Worm (Caenorhabditis elegans) whole organism, L1 larva: ENCODE data around the gene Y73F8A.35.
A peak's percentile ranks its signal among the peaks of the same experiment; 100 is the strongest.

Experiments
- F16B12.6 ChIP-seq: fragments of 150-350 bp; optimal IDR thresholded peaks from 2 replicates; lab custom pipeline; 2014; ENCODE audit warnings: missing biosample characterization, missing genetic modification characterization
- Y116A8C.19 ChIP-seq: sonication (generic microtip); optimal IDR thresholded peaks from 2 replicates; lab custom pipeline; 2016; ENCODE audit warnings: missing compliant biosample characterization, missing genetic modification characterization, borderline replicate concordance
- blmp-1 ChIP-seq: fragments of 150-350 bp; optimal IDR thresholded peaks from 2 replicates; lab custom pipeline; 2014; ENCODE audit warnings: missing biosample characterization, missing genetic modification characterization
- ceh-82 ChIP-seq, 3 experiments: fragments of 150-350 bp in 1 of 3; sonication (generic microtip) in 2 of 3; optimal IDR thresholded peaks; 2 replicates each; lab custom pipeline; 2014 to 2017; ENCODE audit warnings: missing biosample characterization in 3 of 3, missing genetic modification characterization in 3 of 3
- ceh-88 ChIP-seq: fragments of 200-800 bp; sonication (Bioruptor generic); IDR thresholded peaks from 2 replicates; pipeline ENCODE4 v1.3.6; 2022; ENCODE audit warnings: missing genetic modification characterization, missing compliant biosample characterization
- ces-1 ChIP-seq: fragments of 150-350 bp; optimal IDR thresholded peaks from 2 replicates; lab custom pipeline; 2014; ENCODE audit warnings: missing biosample characterization, missing genetic modification reagents, missing genetic modification characterization
- dpl-1 ChIP-seq, 3 experiments: fragments of 150-350 bp in 2 of 3; sonication (generic microtip) in 1 of 3; optimal IDR thresholded peaks; 2 replicates each; lab custom pipeline; 2014 to 2017; ENCODE audit warnings: missing biosample characterization in 3 of 3, missing genetic modification characterization in 3 of 3, missing genetic modification reagents in 3 of 3
- dsc-1 ChIP-seq: sonication (generic microtip); optimal IDR thresholded peaks from 2 replicates; lab custom pipeline; 2016; ENCODE audit warnings: mild to moderate bottlenecking, missing genetic modification characterization, missing compliant biosample characterization
- efl-1 ChIP-seq, 4 experiments: fragments of 150-350 bp; optimal IDR thresholded peaks in 3 of 4; peaks in 1 of 4; 1 replicate in 1 of 4; 2 replicates in 3 of 4; lab custom pipeline; 2014; ENCODE audit warnings: missing biosample characterization in 2 of 4, missing genetic modification characterization in 2 of 4, missing genetic modification reagents in 2 of 4
- egl-13 ChIP-seq: sonication (generic microtip); optimal IDR thresholded peaks from 2 replicates; lab custom pipeline; 2016; ENCODE audit warnings: missing genotype, missing genetic modification reagents, missing genetic modification characterization, missing compliant biosample characterization
- elt-2 ChIP-seq: sonication (generic microtip); optimal IDR thresholded peaks from 2 replicates; lab custom pipeline; 2016; ENCODE audit warnings: missing genetic modification characterization, mild to moderate bottlenecking, inconsistent platforms, missing compliant biosample characterization, missing genetic modification reagents
- fkh-10 ChIP-seq: sonication (generic microtip); optimal IDR thresholded peaks from 2 replicates; lab custom pipeline; 2017; ENCODE audit warnings: missing biosample characterization, missing genetic modification reagents, missing genetic modification characterization
- grh-1 ChIP-seq: fragments of 200-800 bp; sonication (Bioruptor generic); IDR thresholded peaks from 2 replicates; pipeline ENCODE4 v1.3.6; 2022; ENCODE audit warnings: missing genetic modification reagents, missing genetic modification characterization, missing compliant biosample characterization
- isw-1 ChIP-seq: fragments of 200-800 bp; sonication (Bioruptor generic); IDR thresholded peaks from 2 replicates; pipeline ENCODE4 v1.3.6; 2022; ENCODE audit warnings: missing genetic modification characterization, missing compliant biosample characterization
- lin-13 ChIP-seq: fragments of 150-350 bp; optimal IDR thresholded peaks from 2 replicates; lab custom pipeline; 2014; ENCODE audit warnings: missing biosample characterization, missing genetic modification reagents, missing genetic modification characterization
- lin-14 ChIP-seq: fragments of 200-800 bp; sonication (Bioruptor generic); optimal IDR thresholded peaks from 2 replicates; lab custom pipeline; 2018; ENCODE audit warnings: mild to moderate bottlenecking, missing genetic modification characterization, moderate library complexity, missing compliant biosample characterization
- lin-35 ChIP-seq, 2 experiments: fragments of 150-350 bp; optimal IDR thresholded peaks; 2 replicates each; lab custom pipeline; 2014; ENCODE audit warnings: missing biosample characterization in 2 of 2, missing genetic modification characterization in 2 of 2, missing genetic modification reagents in 2 of 2
- lin-39 ChIP-seq: fragments of 150-350 bp; optimal IDR thresholded peaks from 2 replicates; lab custom pipeline; 2014; ENCODE audit warnings: missing biosample characterization, missing genetic modification reagents, missing genetic modification characterization
- lsy-2 ChIP-seq, 2 experiments: fragments of 150-350 bp; optimal IDR thresholded peaks; 2 replicates each; lab custom pipeline; 2014; ENCODE audit warnings: missing biosample characterization in 2 of 2, missing genetic modification characterization in 2 of 2
- mab-9 ChIP-seq: fragments of 200-800 bp; sonication (Bioruptor generic); IDR thresholded peaks from 2 replicates; pipeline ENCODE4 v1.3.6; 2022; ENCODE audit warnings: missing genetic modification reagents, missing genetic modification characterization, missing compliant biosample characterization
- nhr-19 ChIP-seq: fragments of 200-800 bp; sonication (Bioruptor generic); conservative IDR thresholded peaks from 2 replicates; pipeline ENCODE4 v1.3.6; 2022; ENCODE audit warnings: missing genetic modification characterization, missing compliant biosample characterization
- nhr-20 ChIP-seq: sonication (generic microtip); optimal IDR thresholded peaks from 2 replicates; lab custom pipeline; 2016; ENCODE audit warnings: mild to moderate bottlenecking, missing genetic modification characterization, missing compliant biosample characterization
- nhr-237 ChIP-seq: fragments of 150-350 bp; optimal IDR thresholded peaks from 2 replicates; lab custom pipeline; 2014; ENCODE audit warnings: missing biosample characterization, missing genetic modification characterization
- nhr-71 ChIP-seq: sonication (generic microtip); optimal IDR thresholded peaks from 2 replicates; lab custom pipeline; 2016; ENCODE audit warnings: mild to moderate bottlenecking, missing genetic modification characterization, moderate library complexity, missing compliant biosample characterization
- nhr-77 ChIP-seq: fragments of 150-350 bp; optimal IDR thresholded peaks from 2 replicates; lab custom pipeline; 2014; ENCODE audit warnings: missing biosample characterization, missing genetic modification characterization
- nhr-84 ChIP-seq: sonication (generic microtip); optimal IDR thresholded peaks from 2 replicates; lab custom pipeline; 2017; ENCODE audit warnings: missing biosample characterization, missing genetic modification characterization
- nhr-85 ChIP-seq: sonication (generic microtip); peaks from one replicate; lab custom pipeline; 2016; ENCODE audit warnings: missing genetic modification characterization, inconsistent platforms, missing compliant biosample characterization
- nhr-90 ChIP-seq: sonication (generic microtip); optimal IDR thresholded peaks from 2 replicates; lab custom pipeline; 2016; ENCODE audit warnings: mild to moderate bottlenecking, missing genetic modification characterization, missing compliant biosample characterization; ENCODE audit not compliant: poor library complexity
- pax-3 ChIP-seq: fragments of 200-800 bp; sonication (Bioruptor generic); optimal IDR thresholded peaks from 2 replicates; lab custom pipeline; 2018; ENCODE audit warnings: mild to moderate bottlenecking, missing genetic modification characterization, moderate library complexity, missing compliant biosample characterization
- rnt-1 ChIP-seq: sonication (generic microtip); optimal IDR thresholded peaks from 2 replicates; lab custom pipeline; 2016; ENCODE audit warnings: mild to moderate bottlenecking, missing genetic modification characterization, moderate library complexity, missing compliant biosample characterization
- snu-23 ChIP-seq: sonication (generic microtip); optimal IDR thresholded peaks from 2 replicates; lab custom pipeline; 2016; ENCODE audit warnings: missing genetic modification characterization, missing compliant biosample characterization
- sox-4 ChIP-seq: sonication (generic microtip); optimal IDR thresholded peaks from 2 replicates; lab custom pipeline; 2016; ENCODE audit warnings: missing genetic modification characterization, missing compliant biosample characterization
- swsn-7 ChIP-seq: sonication (generic microtip); optimal IDR thresholded peaks from 2 replicates; lab custom pipeline; 2016; ENCODE audit warnings: missing genetic modification characterization, missing compliant biosample characterization
- tbx-2 ChIP-seq: sonication (generic microtip); optimal IDR thresholded peaks from 2 replicates; lab custom pipeline; 2016; ENCODE audit warnings: missing genetic modification characterization, missing compliant biosample characterization
- tlp-1 ChIP-seq: fragments of 150-350 bp; optimal IDR thresholded peaks from 2 replicates; lab custom pipeline; 2014; ENCODE audit warnings: missing biosample characterization, missing genetic modification characterization
- unc-130 ChIP-seq: fragments of 150-350 bp; optimal IDR thresholded peaks from 2 replicates; lab custom pipeline; 2017; ENCODE audit warnings: missing biosample characterization, missing genetic modification characterization, inconsistent platforms
- unc-98 ChIP-seq: fragments of 200-800 bp; sonication (Bioruptor generic); IDR thresholded peaks from 2 replicates; pipeline ENCODE4 v1.3.6; 2022; ENCODE audit warnings: missing genetic modification characterization, missing compliant biosample characterization
- xbp-1 ChIP-seq: sonication (generic microtip); optimal IDR thresholded peaks from 2 replicates; lab custom pipeline; 2016; ENCODE audit warnings: missing genetic modification characterization, missing compliant biosample characterization

Gene Y73F8A.35

ce11 chrIV:15554771-15555170 is 15.0 kb upstream of the Y73F8A.35 start:
- no peak for TF ChIP-seq rnt-1 (tag; lab: Kevin White, UChicago)
- TF ChIP-seq lin-13 (GFP tag; lab: Kevin White, UChicago) = no peak
- TF ChIP-seq lin-39 (tag; lab: Kevin White, UChicago) = no peak
- TF ChIP-seq tbx-2 = no peak
- TF ChIP-seq tlp-1 = no peak
- no peak for TF ChIP-seq efl-1 (optimal IDR thresholded peaks at IDR 0.05; lab: Kevin White, UChicago)
- no peak for TF ChIP-seq efl-1 (GFP tag; optimal IDR thresholded peaks at IDR 0.05 in 1 of 2; lab: Kevin White, UChicago)
- TF ChIP-seq nhr-77 (tag; lab: Kevin White, UChicago) = no peak
- no peak for TF ChIP-seq unc-130 (tag; lab: Kevin White, UChicago)
- no peak for TF ChIP-seq Y116A8C.19 (tag; lab: Kevin White, UChicago)
- no peak for TF ChIP-seq mab-9
- no peak for TF ChIP-seq lin-35 (GFP tag; optimal IDR thresholded peaks at IDR 0.05; lab: Kevin White, UChicago)
- TF ChIP-seq nhr-20 = no peak

ce11 chrIV:15537338-15537737 is 2.4 kb downstream of the Y73F8A.35 start:
- TF ChIP-seq nhr-90 (tag; lab: Kevin White, UChicago) (no peak), elt-2 (tag; lab: Kevin White, UChicago) (no peak), egl-13 (tag; lab: Kevin White, UChicago) (no peak), blmp-1 (tag; lab: Kevin White, UChicago) (no peak), nhr-84 (no peak), ceh-82 (tag; optimal IDR thresholded peaks at IDR 0.05; lab: Kevin White, UChicago) (no peak), lin-13 (GFP tag; lab: Kevin White, UChicago) (no peak), fkh-10 (GFP tag; lab: Kevin White, UChicago) (no peak), grh-1 (GFP tag; lab: Robert Waterston, UW) (no peak), nhr-237 (tag; lab: Kevin White, UChicago) (no peak), ces-1 (GFP tag; lab: Kevin White, UChicago) (no peak), F16B12.6 (tag; lab: Kevin White, UChicago) (no peak)

- TF ChIP-seq sox-4 (tag; lab: Kevin White, UChicago) (peak; percentile 23), efl-1 (optimal IDR thresholded peaks at IDR 0.05; lab: Kevin White, UChicago) (peak in 1 of 2 experiments; percentile 19), efl-1 (GFP tag; optimal IDR thresholded peaks at IDR 0.05 in 1 of 2; lab: Kevin White, UChicago) (peak in 1 of 2 experiments; percentile 71), pax-3 (tag; lab: Kevin White, UChicago) (peak; percentile 6), nhr-20 (peak; percentile 23), dpl-1 (GFP tag; optimal IDR thresholded peaks at IDR 0.05; lab: Kevin White, UChicago) (peak in 1 of 3 experiments; percentile 1), dsc-1 (tag; lab: Kevin White, UChicago) (peak; percentile 35), snu-23 (GFP tag; lab: Kevin White, UChicago) (peak; percentile 22), ceh-88 (GFP tag; lab: Robert Waterston, UW) (peak; percentile 82), grh-1 (GFP tag; lab: Robert Waterston, UW) (peak; percentile 95), mab-9 (peak; percentile 89), xbp-1 (tag; lab: Kevin White, UChicago) (peak; percentile 25), isw-1 (GFP tag; lab: Robert Waterston, UW) (peak; percentile 86), nhr-71 (tag; lab: Kevin White, UChicago) (peak; percentile 60), lin-14 (peak; percentile 32), tbx-2 (peak; percentile 3), lsy-2 (tag; optimal IDR thresholded peaks at IDR 0.05; lab: Kevin White, UChicago) (peak; percentile 27 to 56), nhr-90 (tag; lab: Kevin White, UChicago) (peak; percentile 52), nhr-19 (GFP tag; lab: Robert Waterston, UW) (peak; percentile 95), unc-98 (GFP tag; lab: Robert Waterston, UW) (peak; percentile 63; the same call in 1 of the 2 replicates), elt-2 (tag; lab: Kevin White, UChicago) (peak; percentile 26), swsn-7 (tag; lab: Kevin White, UChicago) (peak; percentile 30), nhr-85 (tag; lab: Kevin White, UChicago) (peak; percentile 71)
- TF ChIP-seq, all 84 proteins: peak for 22; not testable (repeated sequence) for 62
Observed at ce11 chrIV:15530486-15530885, 9.3 kb downstream of the Y73F8A.35 start.
